Worm (Caenorhabditis elegans): ENCODE results near the gene B0432.1.

DNA sequence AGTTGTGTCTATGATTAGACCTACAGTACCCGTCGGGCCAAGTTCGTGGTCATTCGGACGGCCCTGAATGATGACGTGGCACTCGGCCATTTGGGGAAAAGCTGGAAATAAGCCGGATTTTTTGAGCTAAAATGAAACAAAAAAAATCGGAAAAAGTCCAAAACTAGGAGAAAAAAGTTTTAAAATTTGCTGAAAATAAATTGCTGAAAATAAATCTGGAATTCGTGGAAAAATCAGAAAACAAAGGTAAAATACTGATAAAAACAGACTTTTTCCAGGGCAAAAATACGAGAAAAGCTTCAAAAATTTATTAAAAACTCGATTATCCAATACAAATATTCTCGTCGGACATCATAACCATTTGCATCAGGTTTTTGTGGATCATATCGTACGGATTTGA, 13.6 kb upstream of the B0432.1 start, which contains the start of gene B0432.9:
- TF ChIP-seq ztf-29 (GFP tag; IDR thresholded peaks at IDR 0.05) = no peak
- TF ChIP-seq cog-1 (tag; optimal IDR thresholded peaks at IDR 0.05) = no peak
- no peak for TF ChIP-seq ref-1 (GFP tag; conservative IDR thresholded peaks at IDR 0.05)

Data from whole organism, midembryonic.